Worm (Caenorhabditis elegans): Measurements from ENCODE around the gene srh-147.

Gene srh-147

DNA sequence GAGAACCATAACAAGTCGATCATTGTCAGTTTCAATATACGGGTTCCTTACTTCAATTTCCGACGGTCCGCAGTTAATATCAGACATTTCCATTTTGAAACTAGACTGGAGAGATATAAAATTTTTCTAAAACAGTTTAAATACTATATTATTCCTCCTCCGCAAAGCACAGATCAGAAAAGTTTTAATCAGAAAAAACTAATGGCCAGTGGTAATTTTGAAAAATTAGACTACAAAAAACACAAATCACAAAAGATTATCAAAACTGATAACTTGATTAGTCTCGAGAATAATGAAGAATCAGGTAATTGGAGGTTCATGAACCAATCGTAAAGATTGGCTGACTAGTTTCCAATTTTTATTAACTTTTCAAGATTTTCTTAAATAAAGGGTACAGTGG, 35.8 kb upstream of the srh-147 start, which contains the start of gene T06C12.9:
Gene T06C12.9 (minus strand): TSS at position 101 of the 400 bp plus-strand sequence.
- TF ChIP-seq nhr-77 (tag; optimal IDR thresholded peaks at IDR 0.05) (no peak), ztf-4 (tag; optimal IDR thresholded peaks at IDR 0.05) (no peak), lin-39 (tag; optimal IDR thresholded peaks at IDR 0.05) (no peak), nhr-129 (tag; optimal IDR thresholded peaks at IDR 0.05) (no peak), sma-9 (GFP tag; optimal IDR thresholded peaks at IDR 0.05) (no peak), sma-9 (tag; optimal IDR thresholded peaks at IDR 0.05) (no peak), fos-1 (tag; optimal IDR thresholded peaks at IDR 0.05) (no peak), ceh-16 (tag; optimal IDR thresholded peaks at IDR 0.05) (no peak), unc-39 (tag; optimal IDR thresholded peaks at IDR 0.05) (no peak), lin-13 (GFP tag; optimal IDR thresholded peaks at IDR 0.05) (no peak), mdl-1 (tag; optimal IDR thresholded peaks at IDR 0.05) (no peak), aly-2 (tag; optimal IDR thresholded peaks at IDR 0.05) (no peak), alr-1 (tag; optimal IDR thresholded peaks at IDR 0.05) (no peak), ztf-1 (GFP tag; conservative IDR thresholded peaks at IDR 0.05) (no peak), lsy-2 (tag; optimal IDR thresholded peaks at IDR 0.05) (no peak), blmp-1 (tag; optimal IDR thresholded peaks at IDR 0.05; ENCODE audit: insufficient read depth) (no peak), nhr-21 (tag; optimal IDR thresholded peaks at IDR 0.05) (no peak), nhr-23 (tag; optimal IDR thresholded peaks at IDR 0.05) (no peak), nhr-11 (tag; optimal IDR thresholded peaks at IDR 0.05) (no peak), sma-3 (GFP tag; optimal IDR thresholded peaks at IDR 0.05) (no peak)

DNA sequence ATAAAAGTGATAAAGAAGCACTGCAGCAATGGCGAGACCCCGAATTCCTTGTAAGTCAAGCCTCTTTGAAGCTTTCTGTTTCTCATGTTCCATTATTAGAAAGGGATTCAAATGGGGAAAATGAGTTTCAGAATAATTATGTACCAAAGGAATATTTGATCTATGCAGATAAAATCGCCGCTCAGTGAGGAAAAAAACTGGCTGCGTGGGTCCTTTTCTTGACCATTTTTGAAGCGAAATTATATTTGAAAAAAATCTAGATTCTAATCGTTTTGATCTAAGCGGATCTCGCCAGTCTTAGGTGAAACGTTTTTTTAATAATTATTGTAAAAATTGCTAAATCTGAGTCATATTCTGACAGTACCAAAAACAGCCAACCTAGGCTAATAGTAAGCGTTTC, 34.6 kb upstream of the srh-147 start, which contains the start of gene oac-42:
Gene oac-42 (minus strand): TSS at position 101 of the 400 bp plus-strand sequence.
- TF ChIP-seq ztf-11 (tag; optimal IDR thresholded peaks at IDR 0.05) (no peak), crh-2 (tag; optimal IDR thresholded peaks at IDR 0.05) (no peak), lin-13 (GFP tag; optimal IDR thresholded peaks at IDR 0.05) (no peak), unc-39 (tag; optimal IDR thresholded peaks at IDR 0.05) (no peak), elt-3 (tag; optimal IDR thresholded peaks at IDR 0.05) (no peak), fos-1 (tag; optimal IDR thresholded peaks at IDR 0.05) (no peak), sma-3 (GFP tag; optimal IDR thresholded peaks at IDR 0.05) (no peak), F13H6.1 (tag; optimal IDR thresholded peaks at IDR 0.05) (no peak)

DNA sequence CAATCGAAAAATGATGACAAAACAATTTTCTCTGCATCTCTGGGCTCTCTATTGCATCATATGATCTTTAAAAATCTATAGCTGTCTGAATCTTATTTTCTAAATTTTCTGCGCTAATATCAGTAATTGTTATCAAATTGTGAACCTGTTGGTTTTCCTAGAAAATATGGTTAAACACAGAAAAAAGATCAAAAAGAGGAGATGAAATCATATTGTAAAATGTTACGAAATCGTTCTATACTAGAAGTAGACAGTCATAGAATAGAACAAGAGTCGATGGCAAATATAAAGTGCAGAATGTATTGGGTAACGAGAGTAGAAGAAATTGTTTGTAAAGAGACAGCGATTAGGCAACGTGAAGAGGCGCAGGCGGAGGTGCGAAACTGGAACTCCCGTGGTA, 30.6 kb upstream of the srh-147 start:
- TF ChIP-seq nhr-77 (tag; optimal IDR thresholded peaks at IDR 0.05) (no peak), nhr-25 (tag; optimal IDR thresholded peaks at IDR 0.05) (peak; percentile 47), crh-2 (tag; optimal IDR thresholded peaks at IDR 0.05) (peak; percentile 79), nhr-21 (tag; optimal IDR thresholded peaks at IDR 0.05) (peak; percentile 57), nhr-129 (tag; optimal IDR thresholded peaks at IDR 0.05) (peak; percentile 94), mab-5 (tag; optimal IDR thresholded peaks at IDR 0.05) (no peak), lin-13 (GFP tag; optimal IDR thresholded peaks at IDR 0.05) (peak; percentile 19), ama-1 (optimal IDR thresholded peaks at IDR 0.05) (no peak), unc-39 (tag; optimal IDR thresholded peaks at IDR 0.05) (no peak), lsy-2 (tag; optimal IDR thresholded peaks at IDR 0.05) (peak in 1 of 2 experiments; percentile 9), sma-9 (GFP tag; optimal IDR thresholded peaks at IDR 0.05) (peak; percentile 10), sma-9 (tag; optimal IDR thresholded peaks at IDR 0.05) (no peak), sma-3 (GFP tag; optimal IDR thresholded peaks at IDR 0.05) (peak; percentile 54), fos-1 (tag; optimal IDR thresholded peaks at IDR 0.05) (peak; percentile 85), blmp-1 (tag; optimal IDR thresholded peaks at IDR 0.05; ENCODE audit: insufficient read depth) (peak; percentile 5), ceh-16 (tag; optimal IDR thresholded peaks at IDR 0.05) (no peak), C34F6.9 (tag; optimal IDR thresholded peaks at IDR 0.05) (peak; percentile 73), F13H6.1 (tag; optimal IDR thresholded peaks at IDR 0.05) (peak; percentile 57), nhr-6 (tag; optimal IDR thresholded peaks at IDR 0.05) (peak; percentile 14), gmeb-1 (tag; optimal IDR thresholded peaks at IDR 0.05) (peak; percentile 25), skn-1 (tag; optimal IDR thresholded peaks at IDR 0.05) (peak; percentile 98), unc-55 (GFP tag; optimal IDR thresholded peaks at IDR 0.05) (peak; percentile 57)

DNA sequence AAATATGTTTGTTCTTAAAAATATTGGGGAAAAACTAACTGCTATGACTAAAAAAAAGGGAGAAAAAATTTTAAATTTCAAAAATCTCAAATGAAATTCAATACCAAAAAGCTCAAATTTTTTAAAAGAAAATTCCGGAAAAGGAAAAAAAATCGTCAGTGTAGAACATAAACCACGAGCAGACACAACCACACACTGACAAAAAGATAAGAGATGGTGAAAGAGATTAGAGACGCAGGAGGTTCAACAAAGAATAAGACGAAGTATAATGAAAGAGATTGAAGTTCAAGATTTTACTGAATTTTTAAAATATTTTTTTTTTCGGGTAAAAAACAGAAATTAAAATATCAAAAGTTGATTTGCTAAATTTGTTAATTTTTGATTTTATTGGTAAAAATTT, 29.9 kb upstream of the srh-147 start:
- TF ChIP-seq lsy-2 (tag; optimal IDR thresholded peaks at IDR 0.05) = no peak
- no peak for TF ChIP-seq lin-13 (GFP tag; optimal IDR thresholded peaks at IDR 0.05)
- TF ChIP-seq lin-11 (tag; optimal IDR thresholded peaks at IDR 0.05) = no peak
- peak; percentile 20 for TF ChIP-seq sma-9 (GFP tag; optimal IDR thresholded peaks at IDR 0.05)
- TF ChIP-seq sma-9 (tag; optimal IDR thresholded peaks at IDR 0.05) = no peak
- no peak for TF ChIP-seq unc-39 (tag; optimal IDR thresholded peaks at IDR 0.05)
- TF ChIP-seq fos-1 (tag; optimal IDR thresholded peaks at IDR 0.05) = peak; percentile 76
- no peak for TF ChIP-seq lin-39 (tag; optimal IDR thresholded peaks at IDR 0.05)
- TF ChIP-seq dmd-4 (tag; optimal IDR thresholded peaks at IDR 0.05) = no peak
- TF ChIP-seq ztf-1 (GFP tag; conservative IDR thresholded peaks at IDR 0.05) = no peak
- TF ChIP-seq R02D3.7 (tag; optimal IDR thresholded peaks at IDR 0.05) = no peak
- TF ChIP-seq nhr-77 (tag; optimal IDR thresholded peaks at IDR 0.05) = no peak
- TF ChIP-seq Y55F3AM.14 (GFP tag; optimal IDR thresholded peaks at IDR 0.05) = peak; percentile 1
- TF ChIP-seq skn-1 (tag; optimal IDR thresholded peaks at IDR 0.05) = no peak

Data from whole organism, L2 larva.